Worm (Caenorhabditis elegans) whole organism, L2 larva: Measurements from ENCODE around the gene F25F2.1.
A peak's percentile ranks its signal among the peaks of the same experiment; 100 is the strongest.

Experiments
- C34F6.9 ChIP-seq: fragments of 150-350 bp; optimal IDR thresholded peaks from 2 replicates; lab custom pipeline; 2014; ENCODE audit warnings: missing biosample characterization, missing genetic modification characterization
- F13H6.1 ChIP-seq: sonication (generic microtip); optimal IDR thresholded peaks from 2 replicates; lab custom pipeline; 2016; ENCODE audit warnings: missing genetic modification characterization, missing compliant biosample characterization
- R02D3.7 ChIP-seq: fragments of 150-350 bp; optimal IDR thresholded peaks from 2 replicates; lab custom pipeline; 2014; ENCODE audit warnings: missing biosample characterization, missing genetic modification characterization
- alr-1 ChIP-seq: fragments of 150-350 bp; optimal IDR thresholded peaks from 2 replicates; lab custom pipeline; 2014; ENCODE audit warnings: missing biosample characterization, missing genetic modification characterization
- blmp-1 ChIP-seq: sonication (generic microtip); optimal IDR thresholded peaks from 2 replicates; lab custom pipeline; 2017; ENCODE audit warnings: missing genetic modification characterization, mild to moderate bottlenecking, missing compliant biosample characterization, antibody characterized with exemption, moderate library complexity; ENCODE audit not compliant: insufficient read depth
- ceh-16 ChIP-seq: fragments of 150-350 bp; optimal IDR thresholded peaks from 2 replicates; lab custom pipeline; 2014; ENCODE audit warnings: missing biosample characterization, missing genetic modification characterization
- ceh-82 ChIP-seq: fragments of 150-350 bp; optimal IDR thresholded peaks from 2 replicates; lab custom pipeline; 2014; ENCODE audit warnings: missing biosample characterization, missing genetic modification characterization
- crh-2 ChIP-seq: sonication (generic microtip); optimal IDR thresholded peaks from 2 replicates; lab custom pipeline; 2017; ENCODE audit warnings: missing biosample characterization, missing genetic modification characterization
- dmd-4 ChIP-seq: sonication (generic microtip); optimal IDR thresholded peaks from 2 replicates; lab custom pipeline; 2017; ENCODE audit warnings: missing biosample characterization, missing genetic modification characterization
- egl-27 ChIP-seq: sonication (generic microtip); optimal IDR thresholded peaks from 3 replicates; lab custom pipeline; 2017; ENCODE audit warnings: missing biosample characterization, missing genetic modification reagents, missing genetic modification characterization
- elt-1 ChIP-seq: fragments of 150-350 bp; optimal IDR thresholded peaks from 2 replicates; lab custom pipeline; 2014; ENCODE audit warnings: missing biosample characterization, missing genetic modification characterization
- fos-1 ChIP-seq: fragments of 150-350 bp; optimal IDR thresholded peaks from 2 replicates; lab custom pipeline; 2014; ENCODE audit warnings: missing biosample characterization, missing genetic modification characterization
- gmeb-1 ChIP-seq: fragments of 150-350 bp; optimal IDR thresholded peaks from 2 replicates; lab custom pipeline; 2014; ENCODE audit warnings: missing biosample characterization, missing genetic modification characterization
- lin-11 ChIP-seq: fragments of 150-350 bp; sonication (generic microtip); optimal IDR thresholded peaks from 2 replicates; lab custom pipeline; 2014; ENCODE audit warnings: missing biosample characterization, missing genetic modification characterization, inconsistent platforms, mixed read lengths
- lin-39 ChIP-seq: fragments of 150-350 bp; optimal IDR thresholded peaks from 2 replicates; lab custom pipeline; 2014; ENCODE audit warnings: missing biosample characterization, missing genetic modification reagents, missing genetic modification characterization
- lsy-2 ChIP-seq, 2 experiments: fragments of 150-350 bp in 1 of 2; sonication (generic microtip) in 1 of 2; optimal IDR thresholded peaks; 2 replicates each; lab custom pipeline; 2014 to 2017; ENCODE audit warnings: missing biosample characterization in 2 of 2, missing genetic modification characterization in 2 of 2
- mab-5 ChIP-seq: fragments of 150-350 bp; optimal IDR thresholded peaks from 2 replicates; lab custom pipeline; 2014; ENCODE audit warnings: missing biosample characterization, missing genetic modification characterization
- mdl-1 ChIP-seq, 2 experiments: fragments of 150-350 bp in 1 of 2; sonication (generic microtip) in 1 of 2; optimal IDR thresholded peaks; 2 replicates each; lab custom pipeline; 2017; ENCODE audit warnings: missing biosample characterization in 2 of 2, missing genetic modification characterization in 2 of 2
- nhr-10 ChIP-seq: sonication (generic microtip); optimal IDR thresholded peaks from 2 replicates; lab custom pipeline; 2017; ENCODE audit warnings: missing biosample characterization, missing genetic modification characterization
- nhr-11 ChIP-seq: fragments of 150-350 bp; optimal IDR thresholded peaks from 2 replicates; lab custom pipeline; 2014; ENCODE audit warnings: missing biosample characterization, missing genetic modification characterization
- nhr-12 ChIP-seq: fragments of 150-350 bp; optimal IDR thresholded peaks from 2 replicates; lab custom pipeline; 2014; ENCODE audit warnings: missing biosample characterization, missing genetic modification characterization
- nhr-129 ChIP-seq: fragments of 150-350 bp; optimal IDR thresholded peaks from 2 replicates; lab custom pipeline; 2014; ENCODE audit warnings: missing biosample characterization, missing genetic modification characterization
- nhr-21 ChIP-seq: fragments of 150-350 bp; optimal IDR thresholded peaks from 2 replicates; lab custom pipeline; 2014; ENCODE audit warnings: missing biosample characterization, missing genetic modification characterization
- nhr-237 ChIP-seq: fragments of 150-350 bp; optimal IDR thresholded peaks from 2 replicates; lab custom pipeline; 2014; ENCODE audit warnings: missing biosample characterization, missing genetic modification characterization
- nhr-25 ChIP-seq: fragments of 150-350 bp; sonication (generic microtip); optimal IDR thresholded peaks from 3 replicates; lab custom pipeline; 2014; ENCODE audit warnings: missing biosample characterization, missing genetic modification characterization
- nhr-6 ChIP-seq: fragments of 150-350 bp; optimal IDR thresholded peaks from 2 replicates; lab custom pipeline; 2014; ENCODE audit warnings: missing biosample characterization, missing genetic modification characterization
- peb-1 ChIP-seq: fragments of 150-350 bp; optimal IDR thresholded peaks from 2 replicates; lab custom pipeline; 2014; ENCODE audit warnings: missing biosample characterization, missing genetic modification characterization
- sem-4 ChIP-seq: fragments of 150-350 bp; optimal IDR thresholded peaks from 2 replicates; lab custom pipeline; 2014; ENCODE audit warnings: missing biosample characterization, missing genetic modification reagents, missing genetic modification characterization
- skn-1 ChIP-seq: sonication (generic microtip); optimal IDR thresholded peaks from 2 replicates; lab custom pipeline; 2017; ENCODE audit warnings: missing biosample characterization, missing genetic modification characterization
- sma-3 ChIP-seq: sonication (generic microtip); optimal IDR thresholded peaks from 2 replicates; lab custom pipeline; 2016; ENCODE audit warnings: missing genetic modification reagents, missing genetic modification characterization, missing compliant biosample characterization
- sma-9 ChIP-seq, 2 experiments: fragments of 150-350 bp in 1 of 2; sonication (generic microtip) in 1 of 2; optimal IDR thresholded peaks; 2 replicates each; lab custom pipeline; 2014 to 2016; ENCODE audit warnings: missing genetic modification characterization in 2 of 2, mild to moderate bottlenecking in 1 of 2, missing biosample characterization in 1 of 2, missing compliant biosample characterization in 1 of 2, missing genetic modification reagents in 1 of 2, moderate library complexity in 1 of 2
- unc-39 ChIP-seq: fragments of 150-350 bp; optimal IDR thresholded peaks from 2 replicates; lab custom pipeline; 2014; ENCODE audit warnings: missing biosample characterization, missing genetic modification characterization
- unc-62 ChIP-seq: fragments of 150-350 bp; optimal IDR thresholded peaks from 2 replicates; lab custom pipeline; 2014; ENCODE audit warnings: missing biosample characterization, missing genetic modification reagents, missing genetic modification characterization
- zag-1 ChIP-seq: fragments of 150-350 bp; optimal IDR thresholded peaks from 2 replicates; lab custom pipeline; 2014; ENCODE audit warnings: missing biosample characterization, missing genetic modification characterization
- ztf-1 ChIP-seq: fragments of 200-800 bp; sonication (Bioruptor generic); conservative IDR thresholded peaks from 2 replicates; pipeline ENCODE4 v1.3.6; 2022; ENCODE audit warnings: missing genetic modification characterization, missing compliant biosample characterization
- ztf-11 ChIP-seq: sonication (generic microtip); optimal IDR thresholded peaks from 2 replicates; lab custom pipeline; 2017; ENCODE audit warnings: missing biosample characterization, missing genetic modification characterization
- ztf-4 ChIP-seq: fragments of 150-350 bp; optimal IDR thresholded peaks from 2 replicates; lab custom pipeline; 2014; ENCODE audit warnings: missing biosample characterization, missing genetic modification characterization

Gene F25F2.1

DNA sequence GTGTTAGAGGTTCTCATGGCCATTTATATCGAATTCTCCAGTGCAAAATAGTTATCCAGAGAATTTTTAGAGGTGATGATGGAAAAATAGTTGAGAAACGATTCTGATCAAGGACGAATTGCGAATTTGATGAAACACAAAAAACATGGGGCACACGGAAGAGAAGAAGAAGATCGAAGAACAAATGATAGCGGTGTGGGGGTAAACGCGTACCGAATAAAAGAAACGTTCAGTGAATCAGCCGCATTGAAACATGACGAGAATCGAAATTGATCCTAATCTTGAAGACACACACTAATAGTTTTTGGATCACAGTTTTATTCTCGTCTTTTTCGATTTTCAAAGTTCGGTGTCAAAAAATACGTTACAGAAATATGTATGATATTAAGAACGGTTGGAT lies 13.4 kb upstream of the F25F2.1 start:
- TF ChIP-seq skn-1 (tag; lab: Kevin White, UChicago) (no peak), egl-27 (tag; lab: Kevin White, UChicago) (no peak), alr-1 (tag; lab: Kevin White, UChicago) (no peak), sma-9 (GFP tag; optimal IDR thresholded peaks at IDR 0.05; lab: Kevin White, UChicago) (peak; percentile 61), sma-9 (tag; optimal IDR thresholded peaks at IDR 0.05; lab: Kevin White, UChicago) (no peak), ceh-82 (tag; lab: Kevin White, UChicago) (no peak), ztf-11 (tag; lab: Kevin White, UChicago) (no peak), sma-3 (GFP tag; lab: Kevin White, UChicago) (peak; percentile 29), nhr-129 (tag; lab: Kevin White, UChicago) (no peak), dmd-4 (tag; lab: Kevin White, UChicago) (no peak), sem-4 (tag; lab: Kevin White, UChicago) (no peak), nhr-21 (tag; lab: Kevin White, UChicago) (peak; percentile 14), mab-5 (tag; lab: Kevin White, UChicago) (no peak), crh-2 (tag; lab: Kevin White, UChicago) (no peak), nhr-25 (peak; percentile 52), peb-1 (tag; lab: Kevin White, UChicago) (no peak), lin-39 (tag; lab: Kevin White, UChicago) (no peak), ceh-16 (tag; lab: Kevin White, UChicago) (peak; percentile 26), blmp-1 (tag; lab: Kevin White, UChicago) (peak; percentile 49), nhr-10 (tag; lab: Kevin White, UChicago) (no peak), fos-1 (no peak), ztf-1 (no peak), unc-62 (GFP tag; lab: Kevin White, UChicago) (no peak), F13H6.1 (no peak), nhr-12 (no peak)

DNA sequence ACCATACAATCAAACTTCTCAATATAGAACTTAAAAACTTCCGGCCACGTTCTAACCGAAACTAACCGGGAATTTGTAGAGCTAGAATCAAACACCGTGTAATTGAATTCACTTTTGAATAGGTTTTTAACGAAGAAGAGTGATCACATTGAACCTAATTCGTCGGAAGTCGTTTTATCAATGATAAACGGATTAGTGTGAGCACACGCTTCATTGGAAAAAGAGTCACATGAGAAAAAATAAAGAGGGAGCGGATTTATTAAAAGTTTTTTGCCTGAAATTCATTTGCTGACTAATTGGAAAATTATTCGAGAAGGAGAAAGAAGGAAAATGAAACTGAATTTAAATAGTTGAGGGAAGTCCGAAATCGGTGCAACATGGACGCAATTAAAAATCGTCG lies 13.0 kb upstream of the F25F2.1 start:
- TF ChIP-seq dmd-4 (tag; lab: Kevin White, UChicago) (no peak), zag-1 (no peak), nhr-10 (tag; lab: Kevin White, UChicago) (no peak), lsy-2 (tag; optimal IDR thresholded peaks at IDR 0.05; lab: Kevin White, UChicago) (no peak), unc-39 (tag; lab: Kevin White, UChicago) (no peak), nhr-11 (tag; lab: Kevin White, UChicago) (no peak), alr-1 (tag; lab: Kevin White, UChicago) (no peak), nhr-12 (no peak), nhr-129 (tag; lab: Kevin White, UChicago) (no peak), lin-11 (no peak), fos-1 (no peak), elt-1 (tag; lab: Kevin White, UChicago) (no peak), nhr-237 (tag; lab: Kevin White, UChicago) (no peak), blmp-1 (tag; lab: Kevin White, UChicago) (no peak)

DNA sequence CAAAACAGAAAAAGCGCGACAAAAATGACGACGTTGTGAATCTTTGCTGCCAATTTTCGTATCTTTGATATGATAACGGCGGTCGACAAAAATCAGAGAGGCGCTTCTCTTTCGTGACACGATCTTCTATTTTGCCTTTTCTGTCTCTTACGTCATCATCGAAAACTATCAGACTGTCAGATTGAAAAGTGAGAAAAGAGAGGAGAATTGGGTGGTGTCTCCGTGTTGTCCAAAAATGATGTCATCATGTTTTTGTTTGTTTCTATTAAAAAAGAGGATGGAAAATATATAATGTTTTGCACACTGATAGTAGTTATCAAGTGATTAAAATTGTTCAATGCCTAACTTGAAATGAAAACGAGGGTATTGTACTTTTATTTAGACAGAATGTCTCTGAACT lies 12.6 kb upstream of the F25F2.1 start:
- TF ChIP-seq ztf-4 (tag; lab: Kevin White, UChicago) (peak; percentile 29), R02D3.7 (no peak), nhr-21 (tag; lab: Kevin White, UChicago) (peak; percentile 75), C34F6.9 (tag; lab: Kevin White, UChicago) (no peak), blmp-1 (tag; lab: Kevin White, UChicago) (peak; percentile 60), nhr-6 (peak; percentile 25), nhr-25 (peak; percentile 60), lsy-2 (tag; optimal IDR thresholded peaks at IDR 0.05; lab: Kevin White, UChicago) (peak in 1 of 2 experiments; percentile 40), sma-3 (GFP tag; lab: Kevin White, UChicago) (peak; percentile 76), sma-9 (GFP tag; optimal IDR thresholded peaks at IDR 0.05; lab: Kevin White, UChicago) (peak; percentile 85), sma-9 (tag; optimal IDR thresholded peaks at IDR 0.05; lab: Kevin White, UChicago) (no peak), crh-2 (tag; lab: Kevin White, UChicago) (peak; percentile 41), nhr-129 (tag; lab: Kevin White, UChicago) (peak; percentile 59), gmeb-1 (tag; lab: Kevin White, UChicago) (peak; percentile 2), F13H6.1 (peak; percentile 13), ceh-16 (tag; lab: Kevin White, UChicago) (no peak), alr-1 (tag; lab: Kevin White, UChicago) (no peak), fos-1 (peak; percentile 65), mdl-1 (tag; optimal IDR thresholded peaks at IDR 0.05; lab: Kevin White, UChicago) (peak in 1 of 2 experiments; percentile 39)
